Worm (Caenorhabditis elegans): ENCODE results near the gene T05C12.11.
A peak's percentile ranks its signal among the peaks of the same experiment; 100 is the strongest.

Gene T05C12.11

DNA sequence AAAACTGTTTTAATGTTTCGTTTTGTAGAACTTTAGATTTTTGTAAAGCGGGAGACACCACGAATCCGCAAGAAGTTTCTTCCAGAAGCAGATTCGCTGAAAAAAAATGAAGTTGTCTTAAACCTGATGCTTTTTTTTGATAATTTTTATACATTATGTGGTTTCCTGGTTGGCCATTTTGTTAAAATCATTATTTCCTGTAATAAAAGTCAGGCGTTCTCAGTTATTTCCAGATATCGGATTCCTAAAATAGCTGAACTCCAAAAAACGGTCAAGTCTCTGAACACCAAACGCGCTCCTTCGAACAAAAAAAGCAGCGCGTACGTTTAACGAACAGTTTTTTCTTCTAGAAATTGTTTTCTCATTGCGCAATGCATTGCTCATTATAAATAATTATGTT is 32.9 kb downstream of the T05C12.11 start:
- TF ChIP-seq snpc-4 (tag; optimal IDR thresholded peaks at IDR 0.05) (no peak), unc-130 (GFP tag; optimal IDR thresholded peaks at IDR 0.05) (peak; percentile 32), ama-1 (optimal IDR thresholded peaks at IDR 0.05) (no peak), lin-29 (GFP tag; IDR thresholded peaks at IDR 0.05) (no peak), snpc-1.2 (GFP tag; IDR thresholded peaks at IDR 0.05) (no peak), dve-1 (tag; optimal IDR thresholded peaks at IDR 0.05; ENCODE audit: insufficient read depth) (no peak), lin-39 (tag; optimal IDR thresholded peaks at IDR 0.05) (no peak), daf-8 (GFP tag; IDR thresholded peaks at IDR 0.05) (no peak), saeg-2 (GFP tag; IDR thresholded peaks at IDR 0.05) (no peak), skn-1 (tag; optimal IDR thresholded peaks at IDR 0.05) (no peak), ctbp-1 (GFP tag; IDR thresholded peaks at IDR 0.05) (no peak), pqm-1 (tag; optimal IDR thresholded peaks at IDR 0.05) (no peak), lin-1 (GFP tag; IDR thresholded peaks at IDR 0.05) (no peak), Y75B8A.6 (GFP tag; IDR thresholded peaks at IDR 0.05) (no peak), lsy-2 (tag; optimal IDR thresholded peaks at IDR 0.05) (peak in 1 of 2 experiments; percentile 59), daf-19 (GFP tag; conservative IDR thresholded peaks at IDR 0.05) (no peak), daf-16 (GFP tag; optimal IDR thresholded peaks at IDR 0.05) (no peak), daf-16 (tag; optimal IDR thresholded peaks at IDR 0.05) (no peak), dpl-1 (GFP tag; optimal IDR thresholded peaks at IDR 0.05) (peak; percentile 41), ceh-82 (tag; optimal IDR thresholded peaks at IDR 0.05) (no peak), mdt-29 (GFP tag; IDR thresholded peaks at IDR 0.05) (no peak), ceh-20 (GFP tag; IDR thresholded peaks at IDR 0.05) (no peak), hlh-11 (tag; optimal IDR thresholded peaks at IDR 0.05) (no peak), nhr-48 (tag; optimal IDR thresholded peaks at IDR 0.05) (no peak), Y105C5A.15 (GFP tag; IDR thresholded peaks at IDR 0.05) (no peak), hif-1 (tag; optimal IDR thresholded peaks at IDR 0.05) (peak in 1 of 2 experiments; percentile 67), F44E2.7 (GFP tag; IDR thresholded peaks at IDR 0.05) (no peak), hmg-1.1 (GFP tag; IDR thresholded peaks at IDR 0.05) (peak; percentile 44; the same call in 1 of the 2 replicates), mes-2 (tag; optimal IDR thresholded peaks at IDR 0.05; ENCODE audit: poor library complexity, severe bottlenecking) (peak; percentile 43), nhr-237 (tag; optimal IDR thresholded peaks at IDR 0.05) (no peak), ceh-28 (tag; optimal IDR thresholded peaks at IDR 0.05) (no peak), D1046.2 (GFP tag; IDR thresholded peaks at IDR 0.05) (no peak), aha-1 (tag) (peak; percentile 41), zip-11 (GFP tag; IDR thresholded peaks at IDR 0.05) (no peak), attf-4 (tag; optimal IDR thresholded peaks at IDR 0.05) (no peak), ceh-62 (tag; optimal IDR thresholded peaks at IDR 0.05) (no peak), gei-8 (GFP tag; optimal IDR thresholded peaks at IDR 0.05) (no peak), egl-43 (GFP tag; IDR thresholded peaks at IDR 0.05) (no peak), ztf-11 (tag; optimal IDR thresholded peaks at IDR 0.05) (no peak), lin-38 (GFP tag; IDR thresholded peaks at IDR 0.05) (peak; percentile 74), arid-1 (GFP tag; conservative IDR thresholded peaks at IDR 0.05) (no peak), madf-9 (GFP tag; conservative IDR thresholded peaks at IDR 0.05) (no peak), tra-1 (GFP tag; IDR thresholded peaks at IDR 0.05) (no peak), mxl-3 (GFP tag; optimal IDR thresholded peaks at IDR 0.05) (no peak), duxl-1 (tag; optimal IDR thresholded peaks at IDR 0.05; ENCODE audit: poor library complexity) (no peak), lin-13 (GFP tag; optimal IDR thresholded peaks at IDR 0.05) (no peak), nhr-25 (tag; optimal IDR thresholded peaks at IDR 0.05; ENCODE audit: borderline replicate concordance, insufficient read depth) (no peak), pha-4 (GFP tag; IDR thresholded peaks at IDR 0.05) (no peak), pha-4 (tag; optimal IDR thresholded peaks at IDR 0.05) (no peak), ZK337.2 (GFP tag; IDR thresholded peaks at IDR 0.05) (no peak), dmd-6 (GFP tag; IDR thresholded peaks at IDR 0.05) (no peak), rbr-2 (tag; optimal IDR thresholded peaks at IDR 0.05) (no peak), spr-1 (tag; optimal IDR thresholded peaks at IDR 0.05) (no peak)

Measured in whole organism, L4 larva.